Worm (Caenorhabditis elegans) whole organism, mixed stage, embryonic: Measurements from ENCODE around the gene ugt-2.

Source experiments
- M03D4.4 ChIP-seq: sonication (generic microtip); optimal IDR thresholded peaks from 2 replicates; lab custom pipeline; 2017; ENCODE audit warnings: mild to moderate bottlenecking, missing genetic modification characterization, missing compliant biosample characterization
- ceh-39 ChIP-seq: fragments of 150-350 bp; optimal IDR thresholded peaks from 2 replicates; lab custom pipeline; 2014; ENCODE audit warnings: missing biosample characterization, missing genetic modification characterization
- ces-1 ChIP-seq: fragments of 150-350 bp; optimal IDR thresholded peaks from 2 replicates; lab custom pipeline; 2014; ENCODE audit warnings: missing biosample characterization, missing genetic modification reagents, missing genetic modification characterization
- cnd-1 ChIP-seq: fragments of 200-800 bp; sonication (Bioruptor generic); optimal IDR thresholded peaks from 2 replicates; lab custom pipeline; 2018; ENCODE audit warnings: mild to moderate bottlenecking, missing genetic modification characterization, missing compliant biosample characterization
- elt-1 ChIP-seq: sonication (generic microtip); optimal IDR thresholded peaks from 2 replicates; lab custom pipeline; 2017; ENCODE audit warnings: missing genetic modification characterization, mild to moderate bottlenecking, missing compliant biosample characterization, antibody characterized with exemption, moderate library complexity, borderline replicate concordance; ENCODE audit not compliant: insufficient read depth
- elt-3 ChIP-seq: fragments of 150-350 bp; optimal IDR thresholded peaks from 2 replicates; lab custom pipeline; 2014; ENCODE audit warnings: missing biosample characterization, missing genetic modification characterization
- ham-2 ChIP-seq: fragments of 200-800 bp; sonication (Bioruptor generic); optimal IDR thresholded peaks from 2 replicates; lab custom pipeline; 2018; ENCODE audit warnings: mild to moderate bottlenecking, missing genetic modification characterization, missing compliant biosample characterization
- lsy-2 ChIP-seq: fragments of 150-350 bp; optimal IDR thresholded peaks from 2 replicates; lab custom pipeline; 2014; ENCODE audit warnings: missing biosample characterization, missing genetic modification characterization
- mab-5 ChIP-seq: fragments of 150-350 bp; optimal IDR thresholded peaks from 2 replicates; lab custom pipeline; 2014; ENCODE audit warnings: missing biosample characterization, missing genetic modification characterization
- nhr-12 ChIP-seq: fragments of 150-350 bp; optimal IDR thresholded peaks from 2 replicates; lab custom pipeline; 2014; ENCODE audit warnings: missing biosample characterization, missing genetic modification characterization
- nhr-237 ChIP-seq: fragments of 150-350 bp; optimal IDR thresholded peaks from 2 replicates; lab custom pipeline; 2014; ENCODE audit warnings: missing biosample characterization, missing genetic modification characterization
- snpc-4 ChIP-seq: fragments of 150-350 bp; optimal IDR thresholded peaks from 2 replicates; lab custom pipeline; 2014; ENCODE audit warnings: missing biosample characterization, missing genetic modification characterization
- sptf-1 ChIP-seq: sonication (generic microtip); optimal IDR thresholded peaks from 2 replicates; lab custom pipeline; 2017; ENCODE audit warnings: mild to moderate bottlenecking, missing genetic modification characterization, moderate library complexity, missing compliant biosample characterization
- tbx-8 ChIP-seq: fragments of 200-800 bp; sonication (Bioruptor generic); optimal IDR thresholded peaks from 2 replicates; lab custom pipeline; 2018; ENCODE audit warnings: mild to moderate bottlenecking, missing genetic modification characterization, moderate library complexity, missing compliant biosample characterization

DNA sequence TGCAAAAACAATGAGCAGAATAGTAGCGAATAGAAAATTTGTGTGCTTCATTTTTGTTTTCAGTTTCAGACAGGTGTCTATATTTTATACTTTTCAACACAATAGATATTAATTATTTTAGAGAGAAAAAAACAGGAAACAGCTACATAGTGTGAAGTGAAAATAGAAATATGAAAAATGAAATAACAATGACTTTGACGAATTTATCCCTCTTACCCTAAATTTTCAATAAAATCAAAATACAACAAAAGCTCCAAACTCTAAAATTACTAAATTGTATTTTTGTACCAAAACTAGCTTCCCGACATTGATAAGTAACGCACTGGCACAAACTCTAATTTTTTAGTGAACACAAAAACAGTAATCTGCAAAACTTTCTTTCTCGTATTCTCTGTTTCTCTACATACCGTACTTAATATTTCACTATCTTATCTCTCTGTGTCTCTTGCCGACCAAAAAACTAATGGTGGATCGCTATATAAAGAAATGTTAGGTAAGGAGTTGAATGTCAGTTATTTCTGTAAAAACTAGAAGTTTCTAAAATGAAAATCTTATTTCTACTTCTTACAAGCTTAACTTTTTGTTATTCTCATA is 3.3 kb upstream of the ugt-2 start, which contains the start of the genes col-151 and ugt-1:
- no peak for TF ChIP-seq elt-3 (tag; lab: Kevin White, UChicago)
- no peak for TF ChIP-seq ham-2 (GFP tag; lab: Kevin White, UChicago)
- no peak for TF ChIP-seq snpc-4 (tag; lab: Kevin White, UChicago)
- TF ChIP-seq M03D4.4 (tag; lab: Kevin White, UChicago), result no peak
- no peak for TF ChIP-seq lsy-2 (tag; lab: Kevin White, UChicago)
- TF ChIP-seq ceh-39 (tag; lab: Kevin White, UChicago), result no peak
- no peak for TF ChIP-seq elt-1 (tag; lab: Kevin White, UChicago)
- TF ChIP-seq ces-1 (GFP tag; lab: Kevin White, UChicago), result no peak
- TF ChIP-seq nhr-12 (tag; lab: Kevin White, UChicago), result no peak
- no peak for TF ChIP-seq cnd-1
- no peak for TF ChIP-seq mab-5 (tag; lab: Kevin White, UChicago)
- TF ChIP-seq tbx-8 (GFP tag; lab: Kevin White, UChicago), result no peak
- TF ChIP-seq sptf-1 (tag; lab: Kevin White, UChicago), result no peak
- no peak for TF ChIP-seq nhr-237 (tag; lab: Kevin White, UChicago)
